Worm (Caenorhabditis elegans) whole organism, young adult: ENCODE measurements around the gene twk-5.

Source experiments
- B0261.1 ChIP-seq: sonication (generic microtip); optimal IDR thresholded peaks from 2 replicates; lab custom pipeline; 2016; ENCODE audit warnings: mild to moderate bottlenecking, missing genetic modification characterization, moderate library complexity, missing compliant biosample characterization
- B0336.3 ChIP-seq: fragments of 200-800 bp; sonication (Bioruptor generic); IDR thresholded peaks from 2 replicates; pipeline ENCODE4 v1.3.6; 2022; ENCODE audit warnings: missing genetic modification characterization, missing compliant biosample characterization
- F37B4.10 ChIP-seq: fragments of 200-800 bp; sonication (Bioruptor generic); IDR thresholded peaks from 2 replicates; pipeline ENCODE4 v1.3.6; 2022; ENCODE audit warnings: missing genetic modification characterization, missing compliant biosample characterization
- F49E8.2 ChIP-seq: sonication (generic microtip); optimal IDR thresholded peaks from 3 replicates; lab custom pipeline; 2017; ENCODE audit warnings: missing genetic modification characterization, mild to moderate bottlenecking, missing compliant biosample characterization, antibody characterized with exemption, moderate library complexity; ENCODE audit not compliant: insufficient read depth
- F52B5.7 ChIP-seq: sonication (generic microtip); optimal IDR thresholded peaks from 2 replicates; lab custom pipeline; 2016; ENCODE audit warnings: mild to moderate bottlenecking, missing genetic modification characterization, missing compliant biosample characterization
- aptf-2 ChIP-seq: fragments of 200-800 bp; sonication (Bioruptor generic); conservative IDR thresholded peaks from 2 replicates; pipeline ENCODE4 v1.3.6; 2022; ENCODE audit warnings: missing genetic modification reagents, missing genetic modification characterization, missing compliant biosample characterization
- athp-1 ChIP-seq: sonication (generic microtip); optimal IDR thresholded peaks from 2 replicates; lab custom pipeline; 2017; ENCODE audit warnings: mild to moderate bottlenecking, missing genetic modification characterization, missing compliant biosample characterization
- attf-3 ChIP-seq: fragments of 200-800 bp; sonication (Bioruptor generic); conservative IDR thresholded peaks from 2 replicates; pipeline ENCODE4 v1.3.6; 2022; ENCODE audit warnings: missing genetic modification reagents, missing genetic modification characterization, missing compliant biosample characterization
- attf-5 ChIP-seq: fragments of 200-800 bp; sonication (Bioruptor generic); optimal IDR thresholded peaks from 2 replicates; lab custom pipeline; 2018; ENCODE audit warnings: mild to moderate bottlenecking, missing genetic modification characterization, missing compliant biosample characterization
- ccch-3 ChIP-seq: fragments of 200-800 bp; sonication (Bioruptor generic); optimal IDR thresholded peaks from 2 replicates; lab custom pipeline; 2018; ENCODE audit warnings: mild to moderate bottlenecking, missing genetic modification characterization, missing compliant biosample characterization
- cebp-2 ChIP-seq: fragments of 200-800 bp; sonication (Bioruptor generic); IDR thresholded peaks from 2 replicates; pipeline ENCODE4 v1.3.6; 2022; ENCODE audit warnings: missing genetic modification characterization, missing compliant biosample characterization
- efl-1 ChIP-seq: fragments of 150-350 bp; optimal IDR thresholded peaks from 2 replicates; lab custom pipeline; 2014; ENCODE audit warnings: missing biosample characterization, missing genetic modification reagents, missing genetic modification characterization
- egl-18 ChIP-seq: fragments of 200-800 bp; sonication (Bioruptor generic); IDR thresholded peaks from 2 replicates; pipeline ENCODE4 v1.3.6; 2022; ENCODE audit warnings: missing genetic modification reagents, missing genetic modification characterization, missing compliant biosample characterization
- egrh-3 ChIP-seq: fragments of 200-800 bp; sonication (Bioruptor generic); IDR thresholded peaks from 2 replicates; pipeline ENCODE4 v1.3.6; 2022; ENCODE audit warnings: missing genetic modification reagents, missing genetic modification characterization, missing compliant biosample characterization
- him-1 ChIP-seq: sonication (generic microtip); optimal IDR thresholded peaks from 2 replicates; lab custom pipeline; 2016; ENCODE audit warnings: missing genotype, missing genetic modification reagents, missing genetic modification characterization, missing compliant biosample characterization
- hlh-26 ChIP-seq: fragments of 200-800 bp; sonication (Bioruptor generic); conservative IDR thresholded peaks from 2 replicates; pipeline ENCODE4 v1.3.6; 2022; ENCODE audit warnings: missing genetic modification reagents, missing genetic modification characterization, missing compliant biosample characterization
- hmg-20 ChIP-seq: fragments of 200-800 bp; sonication (Bioruptor generic); IDR thresholded peaks from 2 replicates; pipeline ENCODE4 v1.3.6; 2022; ENCODE audit warnings: missing genetic modification reagents, missing genetic modification characterization, missing compliant biosample characterization
- hsf-1 ChIP-seq: fragments of 200-800 bp; sonication (Bioruptor generic); IDR thresholded peaks from 2 replicates; pipeline ENCODE4 v1.3.6; 2022; ENCODE audit warnings: missing genetic modification reagents, missing genetic modification characterization, missing compliant biosample characterization
- lag-1 ChIP-seq: fragments of 200-800 bp; sonication (Bioruptor generic); IDR thresholded peaks from 2 replicates; pipeline ENCODE4 v1.3.6; 2022; ENCODE audit warnings: missing genetic modification reagents, missing genetic modification characterization, missing compliant biosample characterization
- let-526 ChIP-seq: fragments of 200-800 bp; sonication (Bioruptor generic); IDR thresholded peaks from 2 replicates; pipeline ENCODE4 v1.3.6; 2022; ENCODE audit warnings: missing genetic modification reagents, missing genetic modification characterization, missing compliant biosample characterization
- lin-35 ChIP-seq, 3 experiments: fragments of 150-350 bp in 2 of 3; sonication (generic microtip) in 1 of 3; optimal IDR thresholded peaks; 2 replicates each; lab custom pipeline; 2014 to 2018; ENCODE audit warnings: missing biosample characterization in 3 of 3, missing genetic modification characterization in 3 of 3, missing genetic modification reagents in 3 of 3
- lsl-1 ChIP-seq: fragments of 200-800 bp; sonication (Bioruptor generic); optimal IDR thresholded peaks from 2 replicates; lab custom pipeline; 2018; ENCODE audit warnings: mild to moderate bottlenecking, missing genetic modification characterization, moderate library complexity, missing compliant biosample characterization
- madf-8 ChIP-seq: fragments of 200-800 bp; sonication (Bioruptor generic); conservative IDR thresholded peaks from 2 replicates; pipeline ENCODE4 v1.3.6; 2022; ENCODE audit warnings: missing genetic modification reagents, missing genetic modification characterization, missing compliant biosample characterization
- nfya-2 ChIP-seq: fragments of 200-800 bp; sonication (Bioruptor generic); IDR thresholded peaks from 2 replicates; pipeline ENCODE4 v1.3.6; 2022; ENCODE audit warnings: missing genetic modification reagents, missing genetic modification characterization, missing compliant biosample characterization
- nhr-27 ChIP-seq: fragments of 200-800 bp; sonication (Bioruptor generic); optimal IDR thresholded peaks from 2 replicates; lab custom pipeline; 2018; ENCODE audit warnings: mild to moderate bottlenecking, missing genetic modification characterization, moderate library complexity, missing compliant biosample characterization
- nhr-80 ChIP-seq: sonication (generic microtip); optimal IDR thresholded peaks from 2 replicates; lab custom pipeline; 2016; ENCODE audit warnings: missing genetic modification characterization, missing compliant biosample characterization
- rcor-1 ChIP-seq: fragments of 200-800 bp; sonication (Bioruptor generic); IDR thresholded peaks from 2 replicates; pipeline ENCODE4 v1.3.6; 2022; ENCODE audit warnings: missing genetic modification reagents, missing genetic modification characterization, missing compliant biosample characterization
- rpc-1 ChIP-seq, 2 experiments: fragments of 150-350 bp in 1 of 2; sonication (generic microtip) in 1 of 2; optimal IDR thresholded peaks; 2 replicates each; lab custom pipeline; 2014 to 2018; ENCODE audit warnings: missing biosample characterization in 1 of 2, missing genetic modification characterization in 1 of 2, missing genetic modification reagents in 1 of 2, missing genotype in 1 of 2
- snpc-1.3 ChIP-seq: sonication (generic microtip); optimal IDR thresholded peaks from 2 replicates; lab custom pipeline; 2017; ENCODE audit warnings: missing genetic modification characterization, mild to moderate bottlenecking, missing compliant biosample characterization, antibody characterized with exemption, moderate library complexity, missing genotype, missing genetic modification reagents; ENCODE audit not compliant: insufficient read depth
- snpc-3.4 ChIP-seq: sonication (generic microtip); optimal IDR thresholded peaks from 2 replicates; lab custom pipeline; 2017; ENCODE audit warnings: missing genetic modification characterization, mild to moderate bottlenecking, missing compliant biosample characterization, antibody characterized with exemption, moderate library complexity, missing genotype, missing genetic modification reagents
- snpc-4 ChIP-seq, 5 experiments: fragments of 150-350 bp in 1 of 5; sonication (generic microtip) in 4 of 5; optimal IDR thresholded peaks; 2 replicates each; lab custom pipeline; 2014 to 2018; ENCODE audit warnings: missing genetic modification characterization in 5 of 5, missing biosample characterization in 3 of 5, antibody characterized with exemption in 2 of 5, mild to moderate bottlenecking in 2 of 5, missing compliant biosample characterization in 2 of 5, missing genotype in 2 of 5, moderate library complexity in 2 of 5, missing genetic modification reagents in 1 of 5
- unc-130 ChIP-seq: sonication (generic microtip); optimal IDR thresholded peaks from 2 replicates; lab custom pipeline; 2016; ENCODE audit warnings: missing genetic modification reagents, missing genetic modification characterization, missing compliant biosample characterization
- zim-3 ChIP-seq: sonication (generic microtip); optimal IDR thresholded peaks from 2 replicates; lab custom pipeline; 2017; ENCODE audit warnings: mild to moderate bottlenecking, missing genetic modification characterization, moderate library complexity, missing compliant biosample characterization
- ztf-18 ChIP-seq: sonication (generic microtip); optimal IDR thresholded peaks from 2 replicates; lab custom pipeline; 2016; ENCODE audit warnings: missing genotype, mild to moderate bottlenecking, missing genetic modification characterization, missing compliant biosample characterization
- ztf-26 ChIP-seq: sonication (generic microtip); optimal IDR thresholded peaks from 2 replicates; lab custom pipeline; 2017; ENCODE audit warnings: missing genetic modification characterization, missing compliant biosample characterization
- ztf-28 ChIP-seq: fragments of 200-800 bp; sonication (Bioruptor generic); IDR thresholded peaks from 2 replicates; pipeline ENCODE4 v1.3.6; 2022; ENCODE audit warnings: missing genetic modification reagents, missing genetic modification characterization, missing compliant biosample characterization

The twk-5 gene

DNA sequence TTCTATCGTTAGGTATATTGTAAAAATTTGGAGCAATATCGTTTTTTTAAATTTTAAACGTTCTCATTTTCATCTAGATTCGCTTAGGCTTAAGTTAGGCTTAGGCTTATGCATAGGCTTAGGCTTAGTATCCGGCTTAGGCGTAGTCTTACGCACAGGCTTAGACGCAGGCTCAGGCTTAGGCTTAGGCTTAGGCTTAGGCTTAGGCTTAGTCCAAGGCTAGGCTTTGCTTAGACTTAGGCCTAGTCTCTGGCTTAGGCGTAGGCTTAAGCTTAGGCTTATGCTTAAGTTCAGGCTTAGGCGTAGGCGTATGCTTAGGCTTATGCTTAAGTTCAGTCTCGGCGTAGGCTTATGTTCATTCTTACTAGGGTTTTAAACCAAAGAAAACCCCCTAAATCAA, 18.7 kb upstream of the twk-5 start:
- TF ChIP-seq let-526 (GFP tag; lab: Robert Waterston, UW) (0 out of 2 replicates have a peak, but pooled peaks have one; percentile 21), ztf-26 (tag; lab: Kevin White, UChicago) (no peak)

DNA sequence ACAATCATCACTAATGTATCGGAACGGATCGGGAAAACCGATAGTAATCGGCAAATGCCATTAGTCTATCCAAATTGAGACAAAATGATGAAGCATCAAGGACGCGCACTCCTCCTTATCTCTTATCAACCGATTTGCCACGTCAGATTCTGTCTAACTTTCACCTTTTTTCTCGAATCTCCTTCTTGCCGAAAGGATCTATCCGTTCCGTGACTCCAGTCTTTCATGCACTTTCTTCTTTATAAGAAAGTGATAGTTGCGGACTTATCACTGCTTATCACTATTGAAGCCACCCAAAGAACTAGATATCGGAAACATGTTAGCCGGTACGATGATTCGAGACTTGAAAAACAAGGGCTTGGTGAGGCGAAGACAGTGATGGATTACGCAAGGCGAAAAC, 16.9 kb upstream of the twk-5 start:
- TF ChIP-seq F49E8.2, result no peak
- TF ChIP-seq ztf-18 (tag; lab: Kevin White, UChicago), result no peak
- TF ChIP-seq egrh-3 (GFP tag; lab: Robert Waterston, UW), result no peak
- TF ChIP-seq attf-3 (GFP tag; lab: Robert Waterston, UW), result no peak
- no peak for TF ChIP-seq B0336.3 (GFP tag; lab: Robert Waterston, UW)
- TF ChIP-seq aptf-2 (GFP tag; lab: Robert Waterston, UW), result no peak
- TF ChIP-seq madf-8, result no peak
- TF ChIP-seq B0261.1 (tag; lab: Kevin White, UChicago), result no peak
- no peak for TF ChIP-seq him-1 (tag; lab: Kevin White, UChicago)
- no peak for TF ChIP-seq rpc-1 (optimal IDR thresholded peaks at IDR 0.05; lab: Kevin White, UChicago)
- no peak for TF ChIP-seq rpc-1 (tag; optimal IDR thresholded peaks at IDR 0.05; lab: Kevin White, UChicago)
- TF ChIP-seq snpc-1.3 (tag; lab: Kevin White, UChicago), result no peak
- TF ChIP-seq attf-5 (GFP tag; lab: Kevin White, UChicago), result no peak
- TF ChIP-seq ccch-3, result no peak
- no peak for TF ChIP-seq lin-35 (GFP tag; optimal IDR thresholded peaks at IDR 0.05; lab: Kevin White, UChicago)
- no peak for TF ChIP-seq ztf-28
- TF ChIP-seq athp-1 (tag; lab: Kevin White, UChicago), result no peak
- TF ChIP-seq efl-1 (GFP tag; lab: Kevin White, UChicago), result no peak
- no peak for TF ChIP-seq lag-1 (GFP tag; lab: Robert Waterston, UW)

DNA sequence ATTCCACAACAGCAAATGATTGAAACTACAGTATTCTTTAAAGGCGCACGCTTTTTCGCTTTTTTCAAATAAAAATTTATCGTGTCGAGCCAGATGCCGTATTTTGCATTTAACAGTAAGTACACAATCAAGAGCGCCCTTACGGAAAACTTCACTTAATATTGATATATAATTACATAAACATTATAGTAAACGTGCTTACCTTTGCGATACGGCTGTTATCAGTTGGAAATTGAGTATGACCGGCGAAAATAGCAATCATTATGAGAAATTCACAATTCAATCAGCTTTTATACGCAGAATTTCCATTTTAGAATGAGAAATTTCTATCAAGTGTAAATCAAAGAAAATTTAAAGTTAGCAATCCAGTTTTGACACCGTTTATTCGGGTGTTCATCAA, 15.1 kb upstream of the twk-5 start, which contains the start of gene B0334.20:
Gene B0334.20, minus strand, starts transcription at position 262 of the 400 bp plus-strand sequence.
- peak; percentile 9 for TF ChIP-seq nhr-80 (tag; lab: Kevin White, UChicago)
- TF ChIP-seq snpc-3.4 (tag; lab: Kevin White, UChicago), result no peak
- no peak for TF ChIP-seq zim-3 (tag; lab: Kevin White, UChicago)
- no peak for TF ChIP-seq attf-5 (GFP tag; lab: Kevin White, UChicago)
- TF ChIP-seq F52B5.7 (tag; lab: Kevin White, UChicago), result no peak
- no peak for TF ChIP-seq cebp-2 (GFP tag; lab: Robert Waterston, UW)
- TF ChIP-seq nfya-2, result no peak
- TF ChIP-seq lsl-1 (GFP tag; lab: Kevin White, UChicago), result peak; percentile 5

DNA sequence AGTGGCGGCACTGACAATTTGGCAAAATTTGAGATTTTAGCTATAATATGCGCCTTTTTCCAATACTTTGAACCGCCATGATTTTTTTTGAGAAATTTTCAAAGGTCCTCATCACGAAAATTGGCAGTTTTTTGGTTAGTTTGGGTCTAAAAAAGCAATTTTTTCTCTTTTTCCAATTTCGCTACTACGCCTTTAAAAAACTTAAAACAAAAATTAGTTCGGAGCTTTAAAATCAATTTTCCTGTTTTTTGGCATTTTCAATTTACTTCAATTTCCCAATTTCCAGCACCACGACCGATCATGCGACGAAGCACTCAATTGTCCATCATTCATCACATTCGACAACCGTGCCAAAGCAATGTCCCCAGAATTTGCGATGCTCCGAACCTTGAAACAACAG, 12.3 kb upstream of the twk-5 start, which contains the start of gene B0334.5:
Gene B0334.5, plus strand, starts transcription at position 301 of the 400 bp plus-strand sequence.
- TF ChIP-seq snpc-4 (GFP tag; optimal IDR thresholded peaks at IDR 0.05; lab: Kevin White, UChicago) (no peak), snpc-4 (tag; optimal IDR thresholded peaks at IDR 0.05; lab: Kevin White, UChicago) (no peak), F37B4.10 (no peak), snpc-3.4 (tag; lab: Kevin White, UChicago) (no peak), egl-18 (no peak), nhr-27 (tag; lab: Kevin White, UChicago) (no peak), hsf-1 (GFP tag; lab: Robert Waterston, UW) (no peak), hmg-20 (no peak), unc-130 (GFP tag; lab: Kevin White, UChicago) (no peak), hlh-26 (GFP tag; lab: Robert Waterston, UW) (no peak), rcor-1 (GFP tag; lab: Robert Waterston, UW) (no peak)
